Fruit fly (Drosophila melanogaster) whole organism, wandering third instar larva: ENCODE results near the gene Rilpl.

Experiments used
- Abd-B ChIP-seq: fragments of >200 bp; optimal IDR thresholded peaks from 2 replicates; lab custom pipeline; 2017; ENCODE audit warnings: missing biosample characterization, missing genetic modification characterization
- CG32264 ChIP-seq: fragments of 200-800 bp; sonication (Bioruptor generic); optimal IDR thresholded peaks from 2 replicates; lab custom pipeline; 2016; ENCODE audit warnings: missing biosample characterization, missing genetic modification characterization
- Dfd ChIP-seq: fragments of >200 bp; optimal IDR thresholded peaks from 2 replicates; lab custom pipeline; 2017; ENCODE audit warnings: missing biosample characterization, missing genetic modification characterization
- Dif ChIP-seq: fragments of 200-275, 200-300 bp; sonication (Bioruptor generic); optimal IDR thresholded peaks from 2 replicates; lab custom pipeline; 2018; ENCODE audit warnings: missing biosample characterization, missing genetic modification characterization; ENCODE audit not compliant: partially characterized antibody
- HLH106 ChIP-seq: fragments of 200-800 bp; optimal IDR thresholded peaks from 3 replicates; lab custom pipeline; 2019; ENCODE audit warnings: missing biosample characterization, mild to moderate bottlenecking, missing genetic modification characterization, moderate library complexity
- Hr78 ChIP-seq: fragments of >200 bp; optimal IDR thresholded peaks from 2 replicates; lab custom pipeline; 2017; ENCODE audit warnings: missing biosample characterization, missing genetic modification characterization
- Hr83 ChIP-seq: fragments of 200-300 bp; sonication (Bioruptor generic); optimal IDR thresholded peaks from 2 replicates; lab custom pipeline; 2016; ENCODE audit warnings: missing biosample characterization, mild to moderate bottlenecking, missing genetic modification characterization, moderate library complexity; ENCODE audit not compliant: poor library complexity, severe bottlenecking
- Jra ChIP-seq: sonication (Bioruptor generic); optimal IDR thresholded peaks from 2 replicates; lab custom pipeline; 2016; ENCODE audit warnings: missing biosample characterization, missing genetic modification characterization
- Mio ChIP-seq: sonication (Bioruptor generic); optimal IDR thresholded peaks from 2 replicates; lab custom pipeline; 2016; ENCODE audit warnings: missing biosample characterization, missing genetic modification characterization
- Myc ChIP-seq: fragments of >200 bp; optimal IDR thresholded peaks from 2 replicates; lab custom pipeline; 2017
- OdsH ChIP-seq: fragments of 200-800 bp; sonication (Bioruptor generic); optimal IDR thresholded peaks from 2 replicates; lab custom pipeline; 2016; ENCODE audit warnings: missing biosample characterization, mild to moderate bottlenecking, missing genetic modification characterization
- Rel ChIP-seq, 2 experiments: fragments of 200-800 bp; sonication (Bioruptor generic) in 1 of 2; optimal IDR thresholded peaks; 2 replicates in 1 of 2; 3 replicates in 1 of 2; lab custom pipeline; 2016 to 2019; ENCODE audit warnings: mild to moderate bottlenecking in 2 of 2, missing biosample characterization in 2 of 2, missing genetic modification characterization in 2 of 2, moderate library complexity in 1 of 2
- Sp1 ChIP-seq: fragments of 200-800 bp; sonication (Bioruptor generic); optimal IDR thresholded peaks from 3 replicates; lab custom pipeline; 2019; ENCODE audit warnings: missing biosample characterization, mild to moderate bottlenecking, missing genetic modification characterization, moderate library complexity
- Vsx2 ChIP-seq: fragments of 200-300, 225-300 bp; sonication (Bioruptor generic); optimal IDR thresholded peaks from 2 replicates; lab custom pipeline; 2018; ENCODE audit warnings: missing biosample characterization, missing genetic modification characterization; ENCODE audit not compliant: partially characterized antibody
- br ChIP-seq: fragments of 200-800 bp; sonication (Bioruptor generic); optimal IDR thresholded peaks from 2 replicates; lab custom pipeline; 2016; ENCODE audit warnings: missing biosample characterization, missing genetic modification characterization
- brk ChIP-seq: fragments of 200-800 bp; sonication (Bioruptor generic); optimal IDR thresholded peaks from 2 replicates; lab custom pipeline; 2016; ENCODE audit warnings: missing biosample characterization, mild to moderate bottlenecking, missing genetic modification characterization
- dl ChIP-seq, 2 experiments: fragments of 175-275, 200-275 bp in 1 of 2; fragments of 200-275 bp in 1 of 2; sonication (Bioruptor generic); optimal IDR thresholded peaks; lab custom pipeline; 2018; ENCODE audit warnings: mild to moderate bottlenecking in 2 of 2, missing biosample characterization in 2 of 2, missing genetic modification characterization in 2 of 2, moderate library complexity in 2 of 2; ENCODE audit not compliant: partially characterized antibody in 2 of 2, insufficient read depth in 1 of 2
- dmrt93B ChIP-seq: fragments of 200-800 bp; sonication (Bioruptor generic); optimal IDR thresholded peaks from 2 replicates; lab custom pipeline; 2018; ENCODE audit warnings: missing biosample characterization, mild to moderate bottlenecking, missing genetic modification characterization
- ey ChIP-seq: fragments of 200-800 bp; sonication (Bioruptor generic); optimal IDR thresholded peaks from 2 replicates; lab custom pipeline; 2016; ENCODE audit warnings: missing biosample characterization, missing genetic modification characterization
- foxo ChIP-seq, 2 experiments: fragments of 200-800 bp; sonication (Bioruptor generic); optimal IDR thresholded peaks; 2 replicates in 1 of 2; 3 replicates in 1 of 2; lab custom pipeline; 2016 to 2017; ENCODE audit warnings: missing biosample characterization in 2 of 2, missing genetic modification characterization in 2 of 2
- fru ChIP-seq: fragments of 200-800 bp; sonication (Bioruptor generic); optimal IDR thresholded peaks from 3 replicates; lab custom pipeline; 2016; ENCODE audit warnings: missing biosample characterization, mild to moderate bottlenecking, missing genetic modification characterization
- h ChIP-seq: fragments of 200-800 bp; sonication (Bioruptor generic); optimal IDR thresholded peaks from 3 replicates; lab custom pipeline; 2016; ENCODE audit warnings: missing biosample characterization, mild to moderate bottlenecking, missing genetic modification characterization
- jim ChIP-seq: fragments of 175-275, 200-325 bp; sonication (Bioruptor generic); optimal IDR thresholded peaks from 2 replicates; lab custom pipeline; 2016; ENCODE audit warnings: missing biosample characterization, mild to moderate bottlenecking, missing genetic modification characterization
- lola ChIP-seq: fragments of >200 bp; optimal IDR thresholded peaks from 2 replicates; lab custom pipeline; 2017; ENCODE audit warnings: missing biosample characterization, missing genetic modification characterization
- pan ChIP-seq: fragments of >200 bp; optimal IDR thresholded peaks from 2 replicates; lab custom pipeline; 2017
- psq ChIP-seq: fragments of 200-800 bp; sonication (Bioruptor generic); optimal IDR thresholded peaks from 3 replicates; lab custom pipeline; 2017; ENCODE audit warnings: missing biosample characterization, mild to moderate bottlenecking, missing genetic modification characterization, moderate library complexity
- rgr ChIP-seq: fragments of 200-800 bp; sonication (Bioruptor generic); optimal IDR thresholded peaks from 3 replicates; lab custom pipeline; 2016; ENCODE audit warnings: missing biosample characterization, mild to moderate bottlenecking, missing genetic modification characterization
- sage ChIP-seq: fragments of 200-800 bp; sonication (Bioruptor generic); optimal IDR thresholded peaks from 2 replicates; lab custom pipeline; 2016; ENCODE audit warnings: missing biosample characterization, mild to moderate bottlenecking, missing genetic modification characterization
- sv ChIP-seq: fragments of 200-800 bp; sonication (Bioruptor generic); optimal IDR thresholded peaks from 3 replicates; lab custom pipeline; 2016; ENCODE audit warnings: missing biosample characterization, missing genetic modification characterization
- usp ChIP-seq: fragments of >200 bp; optimal IDR thresholded peaks from 2 replicates; lab custom pipeline; 2017; ENCODE audit warnings: missing biosample characterization, missing genetic modification characterization
- woc ChIP-seq: sonication (Bioruptor generic); optimal IDR thresholded peaks from 2 replicates; lab custom pipeline; 2016; ENCODE audit warnings: missing biosample characterization, mild to moderate bottlenecking, missing genetic modification characterization

Gene Rilpl

DNA sequence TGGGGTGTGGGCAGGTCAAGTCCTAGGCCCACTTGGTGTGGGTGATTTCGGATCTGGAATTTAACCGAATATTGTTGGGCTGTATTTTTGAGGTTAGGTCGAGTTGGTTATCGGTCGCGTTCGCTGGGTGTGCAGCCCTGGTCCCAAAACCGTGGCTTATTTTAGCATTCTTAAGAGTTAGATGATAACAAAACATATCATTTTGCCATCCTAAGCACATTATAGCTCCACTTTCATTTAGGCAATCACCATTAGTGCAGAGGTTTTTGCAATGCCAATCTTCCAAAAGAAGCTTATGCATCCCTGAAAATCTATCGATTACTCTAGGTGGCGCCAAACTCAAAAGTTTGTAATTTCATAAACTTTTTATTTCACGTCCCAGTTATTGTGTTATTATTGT lies 43.6 kb upstream of the Rilpl start, which contains the start of gene MTPAP:
MTPAP (minus strand) TSS at position 103 of the 400 bp plus-strand sequence.
- TF ChIP-seq Myc (peak; percentile 51), woc (GFP tag; lab: Kevin White, UChicago) (no peak), Hr83 (no peak), Mio (GFP tag; lab: Kevin White, UChicago) (no peak), h (GFP tag; lab: Kevin White, UChicago) (peak; percentile 9), Sp1 (GFP tag; lab: Kevin White, UChicago) (peak; percentile 11), jim (GFP tag; lab: Kevin White, UChicago) (no peak), HLH106 (peak; percentile 5)

DNA sequence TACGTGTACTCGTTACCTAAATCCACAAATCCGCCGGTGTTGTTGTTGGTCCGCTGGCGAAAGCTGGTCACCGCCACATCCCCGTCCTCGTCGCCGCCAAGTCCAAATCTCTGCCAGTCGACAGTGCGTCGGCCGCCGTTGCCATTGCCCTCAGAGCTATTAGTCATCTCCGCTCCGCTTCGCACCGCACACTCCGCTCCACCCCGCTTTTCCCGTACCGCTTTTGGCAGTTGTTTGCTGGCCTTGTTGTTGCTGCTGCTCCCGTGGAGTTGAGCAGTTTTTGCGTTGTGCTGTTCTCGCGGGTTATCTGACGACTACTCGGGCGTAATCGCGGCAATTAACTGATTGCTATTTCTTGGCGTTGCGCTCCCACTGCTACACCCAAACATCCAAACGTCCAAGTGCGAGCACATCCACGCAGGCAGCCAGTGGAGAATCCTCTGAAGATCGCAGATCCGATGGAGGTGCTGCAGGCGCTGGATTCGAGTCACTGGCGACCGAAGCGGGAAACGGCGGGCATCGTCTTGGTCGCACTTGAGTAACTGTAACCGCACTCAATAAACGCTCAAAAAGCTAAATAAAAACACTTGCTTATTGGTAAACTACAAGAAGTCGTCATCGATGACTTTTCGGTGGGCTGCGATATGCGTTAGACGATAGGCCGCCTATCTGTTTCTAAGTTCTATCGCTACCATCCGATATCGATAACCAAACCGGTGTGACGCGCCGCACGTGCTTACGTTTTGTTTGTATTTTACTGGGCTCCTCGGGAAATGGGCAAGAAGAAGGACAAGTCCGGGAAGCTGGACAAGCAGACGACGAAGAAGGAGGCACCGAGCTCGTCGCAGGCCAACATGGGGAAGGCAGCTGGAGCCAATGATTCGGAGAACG lies 39.3 kb upstream of the Rilpl start, which contains the start of the genes CG12773 and CG11417:
CG12773 (minus strand) TSS at position 660 of the 891 bp plus-strand sequence.
CG11417 (plus strand) TSS at position 693 of the 891 bp plus-strand sequence.
- TF ChIP-seq Myc: peak; percentile 16
- TF ChIP-seq Dif: peak; percentile 9
- TF ChIP-seq Rel (GFP tag; optimal IDR thresholded peaks at IDR 0.05; lab: Kevin White, UChicago): no peak
- TF ChIP-seq Rel (tag; optimal IDR thresholded peaks at IDR 0.05; lab: Kevin White, UChicago): no peak
- no peak for TF ChIP-seq lola (GFP tag; lab: Kevin White, UChicago)
- TF ChIP-seq Sp1 (GFP tag; lab: Kevin White, UChicago): peak; percentile 11
- TF ChIP-seq h (GFP tag; lab: Kevin White, UChicago): peak; percentile 27
- TF ChIP-seq Jra (GFP tag; lab: Kevin White, UChicago): peak; percentile 75
- TF ChIP-seq rgr (GFP tag; lab: Kevin White, UChicago): no peak
- TF ChIP-seq CG32264: no peak
- TF ChIP-seq dl (GFP tag; optimal IDR thresholded peaks at IDR 0.05; lab: Kevin White, UChicago; ENCODE audit: insufficient read depth in 1 of 2, partially characterized antibody in 2 of 2): no peak

DNA sequence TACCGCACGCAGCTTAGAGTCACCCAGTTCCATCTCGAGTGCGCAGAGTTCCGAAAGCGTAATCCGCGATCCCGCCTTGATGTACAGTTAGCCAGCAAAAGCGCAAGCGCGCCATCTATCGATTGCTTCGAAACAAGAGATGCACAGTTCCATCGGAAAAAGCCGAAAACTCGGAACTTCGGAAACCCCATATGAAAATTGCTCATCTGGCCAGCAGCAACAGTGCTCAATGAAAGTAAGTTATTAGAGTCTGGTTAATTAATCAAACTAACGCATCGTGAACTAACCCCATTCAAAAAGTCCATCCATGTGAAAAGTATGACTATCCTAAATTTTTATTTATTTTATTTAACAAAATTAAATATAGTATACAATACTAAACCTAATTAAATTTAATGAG lies 35.4 kb upstream of the Rilpl start, which contains the start of gene png:
png (minus strand) TSS at position 101 of the 400 bp plus-strand sequence.
- TF ChIP-seq lola (GFP tag; lab: Kevin White, UChicago): no peak
- TF ChIP-seq br: no peak
- no peak for TF ChIP-seq sage (GFP tag; lab: Kevin White, UChicago)
- TF ChIP-seq h (GFP tag; lab: Kevin White, UChicago): no peak
- TF ChIP-seq foxo (GFP tag; optimal IDR thresholded peaks at IDR 0.05; lab: Kevin White, UChicago): no peak
- no peak for TF ChIP-seq Dfd (GFP tag; lab: Kevin White, UChicago)
- no peak for TF ChIP-seq Vsx2 (GFP tag; lab: Kevin White, UChicago)
- no peak for TF ChIP-seq sv (GFP tag; lab: Kevin White, UChicago)
- no peak for TF ChIP-seq woc (GFP tag; lab: Kevin White, UChicago)
- no peak for TF ChIP-seq dmrt93B (GFP tag; lab: Kevin White, UChicago)
- TF ChIP-seq brk (GFP tag; lab: Kevin White, UChicago): no peak
- TF ChIP-seq Mio (GFP tag; lab: Kevin White, UChicago): no peak
- TF ChIP-seq Hr78 (GFP tag; lab: Kevin White, UChicago): no peak
- no peak for TF ChIP-seq rgr (GFP tag; lab: Kevin White, UChicago)
- no peak for TF ChIP-seq Sp1 (GFP tag; lab: Kevin White, UChicago)

DNA sequence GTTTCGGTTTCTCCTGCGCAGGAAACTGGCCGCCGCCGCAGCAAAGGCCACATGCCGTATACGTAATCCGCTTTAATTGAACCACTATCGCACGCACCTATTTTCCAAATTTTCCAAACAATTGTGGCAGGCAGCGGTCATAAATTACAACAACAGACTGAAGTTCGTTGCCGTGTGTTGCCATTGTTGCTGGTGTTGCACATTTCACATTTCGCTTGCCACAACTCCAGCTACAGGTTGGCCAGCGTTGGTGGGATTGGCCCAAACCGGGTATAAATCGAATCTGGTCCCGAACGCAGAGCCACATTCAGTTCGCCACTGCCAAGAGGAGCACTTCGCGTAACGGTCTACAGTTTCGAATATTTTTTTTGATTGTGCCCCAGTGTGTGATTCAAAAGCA lies 23.9 kb upstream of the Rilpl start, which contains the start of gene CG14770:
CG14770 (plus strand) TSS at position 301 of the 400 bp plus-strand sequence.
- no peak for TF ChIP-seq woc (GFP tag; lab: Kevin White, UChicago)
- no peak for TF ChIP-seq Dif
- TF ChIP-seq Myc: no peak
- TF ChIP-seq Vsx2 (GFP tag; lab: Kevin White, UChicago): no peak
- TF ChIP-seq jim (GFP tag; lab: Kevin White, UChicago): no peak

DNA sequence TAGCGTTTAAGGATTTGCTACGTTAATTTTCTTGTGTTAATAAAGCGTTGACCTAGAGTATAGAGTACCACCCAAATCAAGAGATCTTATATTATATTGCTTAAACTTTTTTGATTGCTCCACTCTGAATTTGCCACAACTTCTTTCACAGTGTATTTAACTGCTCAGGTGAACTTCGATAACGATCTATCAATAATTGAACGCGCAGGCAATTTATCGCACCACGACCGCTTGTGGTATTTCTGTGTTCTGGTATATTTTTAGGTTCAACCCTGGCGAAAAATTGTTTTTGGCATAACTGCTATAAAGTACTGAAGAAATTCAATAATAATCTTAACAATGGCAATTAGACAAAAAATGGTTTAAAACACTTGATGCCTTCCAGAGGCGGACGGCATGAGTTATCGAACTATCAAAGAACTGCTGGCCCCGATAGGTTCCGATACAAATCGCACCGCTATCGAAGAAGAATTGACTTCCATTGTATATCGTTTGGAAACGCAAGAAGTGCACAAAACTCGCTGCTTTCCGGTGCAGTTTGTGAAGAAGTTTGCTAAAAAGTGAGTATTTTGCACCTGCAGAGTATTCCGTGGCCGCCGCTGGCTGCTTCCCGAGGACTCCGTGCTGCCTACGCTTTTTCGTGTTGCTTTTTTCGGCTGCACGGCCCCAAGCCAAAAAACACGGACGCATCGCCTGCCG lies 22.6 kb upstream of the Rilpl start, which contains the start of gene ssx:
ssx (plus strand) TSS at position 477 of the 699 bp plus-strand sequence.
- TF ChIP-seq Hr78 (GFP tag; lab: Kevin White, UChicago) (no peak), OdsH (GFP tag; lab: Kevin White, UChicago) (peak; percentile 39), pan (lab: Kevin White, UChicago) (no peak), Sp1 (GFP tag; lab: Kevin White, UChicago) (peak; percentile 23), Rel (GFP tag; optimal IDR thresholded peaks at IDR 0.05; lab: Kevin White, UChicago) (no peak), Rel (tag; optimal IDR thresholded peaks at IDR 0.05; lab: Kevin White, UChicago) (no peak), Hr83 (peak; percentile 3), rgr (GFP tag; lab: Kevin White, UChicago) (peak; percentile 56), psq (peak; percentile 30), sv (GFP tag; lab: Kevin White, UChicago) (peak; percentile 41), Dfd (GFP tag; lab: Kevin White, UChicago) (no peak), foxo (GFP tag; optimal IDR thresholded peaks at IDR 0.05; lab: Kevin White, UChicago) (peak in 1 of 2 experiments; percentile 64), jim (GFP tag; lab: Kevin White, UChicago) (no peak), HLH106 (peak; percentile 42), usp (GFP tag; lab: Kevin White, UChicago) (no peak), h (GFP tag; lab: Kevin White, UChicago) (peak; percentile 43), Abd-B (GFP tag; lab: Kevin White, UChicago) (no peak), ey (GFP tag; lab: Kevin White, UChicago) (peak; percentile 45), fru (GFP tag; lab: Kevin White, UChicago) (peak; percentile 36)
